Fruit fly (Drosophila melanogaster): ENCODE results near the gene CG13032.

CG13032 gene

dm6 chr3L:16638639-16639388 lies 35.0 kb upstream of the CG13032 start:
- TF ChIP-seq fd96Ca (GFP tag; IDR thresholded peaks at IDR 0.05): no peak
- peak; percentile 47 for TF ChIP-seq CG8159 (tag; optimal IDR thresholded peaks at IDR 0.05)
- peak; percentile 2 for TF ChIP-seq CG15710 (tag; optimal IDR thresholded peaks at IDR 0.05)
- TF ChIP-seq CG14655 (GFP tag; optimal IDR thresholded peaks at IDR 0.05): peak; percentile 3
- peak; percentile 27 for TF ChIP-seq Snoo (tag; optimal IDR thresholded peaks at IDR 0.05)
- no peak; the same call in 1 of the 2 replicates for TF ChIP-seq CG32121 (GFP tag; IDR thresholded peaks at IDR 0.05)
- TF ChIP-seq rn (GFP tag; IDR thresholded peaks at IDR 0.05): no peak
- TF ChIP-seq Ets98B (GFP tag; IDR thresholded peaks at IDR 0.05): peak; percentile 34; the same call in 1 of the 2 replicates
- TF ChIP-seq CG9948 (tag; optimal IDR thresholded peaks at IDR 0.05): peak; percentile 2
- peak; percentile 80 for TF ChIP-seq EcR (GFP tag; optimal IDR thresholded peaks at IDR 0.05)
- TF ChIP-seq CG17806 (tag; optimal IDR thresholded peaks at IDR 0.05): no peak

- peak; percentile 34 for TF ChIP-seq Snoo (tag; optimal IDR thresholded peaks at IDR 0.05)
- no peak for TF ChIP-seq Pif1A (GFP tag; optimal IDR thresholded peaks at IDR 0.05)
- no peak for TF ChIP-seq CG32121 (GFP tag; IDR thresholded peaks at IDR 0.05)
- TF ChIP-seq CG4496 (GFP tag; IDR thresholded peaks at IDR 0.05): no peak
These were observed 33.2 kb upstream of the CG13032 start for dm6 chr3L:16640509-16641068.

DNA sequence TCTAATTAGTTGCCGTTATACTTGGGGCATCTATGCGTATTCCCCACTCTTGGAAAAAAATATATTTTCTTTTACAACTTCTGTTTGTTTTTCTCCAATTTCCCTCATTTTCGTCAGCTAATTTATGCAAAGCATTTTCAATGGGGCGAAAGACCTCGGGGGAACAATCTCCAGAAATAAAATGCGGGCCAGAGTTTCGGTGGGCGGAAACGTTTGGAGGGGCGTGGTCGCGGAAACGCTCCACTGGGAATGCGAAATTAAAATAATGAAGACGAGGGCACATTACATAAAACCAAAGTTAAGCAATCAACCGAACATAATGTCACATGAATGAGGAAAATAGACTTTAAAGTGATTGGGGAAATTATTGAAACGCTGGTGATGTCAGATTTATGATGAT lies 32.7 kb upstream of the CG13032 start:
- no peak for TF ChIP-seq CG32121 (GFP tag; IDR thresholded peaks at IDR 0.05)
- no peak for TF ChIP-seq Snoo (tag; optimal IDR thresholded peaks at IDR 0.05)
- no peak for TF ChIP-seq fd96Ca (GFP tag; IDR thresholded peaks at IDR 0.05)

dm6 chr3L:16642088-16642507 lies 31.7 kb upstream of the CG13032 start:
- TF ChIP-seq CG4496 (GFP tag; IDR thresholded peaks at IDR 0.05) (no peak), Pif1B (GFP tag; optimal IDR thresholded peaks at IDR 0.05) (peak; percentile 63), CG34367 (tag; optimal IDR thresholded peaks at IDR 0.05) (peak; percentile 64), CG9948 (tag; optimal IDR thresholded peaks at IDR 0.05) (peak; percentile 83), CG14655 (GFP tag; optimal IDR thresholded peaks at IDR 0.05) (peak; percentile 89), CG32121 (GFP tag; IDR thresholded peaks at IDR 0.05) (peak; percentile 35; the same call in 1 of the 2 replicates), rn (GFP tag; IDR thresholded peaks at IDR 0.05) (no peak), D1 (tag; optimal IDR thresholded peaks at IDR 0.05) (peak; percentile 68), EcR (GFP tag; optimal IDR thresholded peaks at IDR 0.05) (no peak), CG15710 (tag; optimal IDR thresholded peaks at IDR 0.05) (peak; percentile 77), Ets98B (GFP tag; IDR thresholded peaks at IDR 0.05) (no peak), Pif1A (GFP tag; optimal IDR thresholded peaks at IDR 0.05) (peak; percentile 81), Snoo (tag; optimal IDR thresholded peaks at IDR 0.05) (peak; percentile 74), CG8301 (tag; optimal IDR thresholded peaks at IDR 0.05) (peak; percentile 74), CG13204 (GFP tag; optimal IDR thresholded peaks at IDR 0.05) (peak; percentile 46), fd96Ca (GFP tag; IDR thresholded peaks at IDR 0.05) (no peak; the same call in 2 of the 3 replicates), gl (tag; optimal IDR thresholded peaks at IDR 0.05) (peak; percentile 6), CG12605 (GFP tag; IDR thresholded peaks at IDR 0.05) (no peak), CG10348 (GFP tag; IDR thresholded peaks at IDR 0.05) (no peak), CG8159 (tag; optimal IDR thresholded peaks at IDR 0.05) (peak; percentile 85), CG17806 (tag; optimal IDR thresholded peaks at IDR 0.05) (peak; percentile 57)

- TF ChIP-seq D1 (tag; optimal IDR thresholded peaks at IDR 0.05) (peak; percentile 24), CG8159 (tag; optimal IDR thresholded peaks at IDR 0.05) (peak; percentile 62), CG4496 (GFP tag; IDR thresholded peaks at IDR 0.05) (peak; percentile 68; the same call in 2 of the 3 replicates), EcR (GFP tag; optimal IDR thresholded peaks at IDR 0.05) (no peak), CG32121 (GFP tag; IDR thresholded peaks at IDR 0.05) (peak; percentile 64; the same call in 1 of the 2 replicates), Pif1A (GFP tag; optimal IDR thresholded peaks at IDR 0.05) (peak; percentile 58), CG8301 (tag; optimal IDR thresholded peaks at IDR 0.05) (peak; percentile 78), rn (GFP tag; IDR thresholded peaks at IDR 0.05) (no peak), fd96Ca (GFP tag; IDR thresholded peaks at IDR 0.05) (peak; percentile 43; the same call in 1 of the 3 replicates), CG9948 (tag; optimal IDR thresholded peaks at IDR 0.05) (peak; percentile 75), CG17806 (tag; optimal IDR thresholded peaks at IDR 0.05) (peak; percentile 22), CG13204 (GFP tag; optimal IDR thresholded peaks at IDR 0.05) (no peak), CG14655 (GFP tag; optimal IDR thresholded peaks at IDR 0.05) (peak; percentile 71), Ets98B (GFP tag; IDR thresholded peaks at IDR 0.05) (peak; percentile 33; the same call in 1 of the 2 replicates)
These were observed 30.8 kb upstream of the CG13032 start for dm6 chr3L:16642954-16643353.

DNA sequence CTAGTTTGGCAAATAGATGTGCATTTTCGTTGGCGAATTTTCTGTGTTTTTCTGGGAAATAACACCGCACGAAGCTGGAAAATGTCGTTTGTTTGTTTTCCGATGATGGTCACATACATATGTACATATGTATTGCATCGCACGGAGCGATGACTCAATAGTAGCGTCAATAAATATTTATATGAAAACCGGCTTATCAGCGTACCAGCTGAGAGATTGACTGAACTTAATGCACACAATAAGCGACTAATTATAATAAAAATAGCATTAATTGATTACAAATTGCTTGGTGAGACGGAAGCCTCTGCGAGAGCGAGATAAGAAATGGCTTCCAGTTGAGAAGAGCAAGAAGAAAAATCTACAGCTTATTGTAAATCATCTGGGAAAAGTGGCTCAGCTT lies 29.3 kb upstream of the CG13032 start:
- TF ChIP-seq Snoo (tag; optimal IDR thresholded peaks at IDR 0.05) (no peak), EcR (GFP tag; optimal IDR thresholded peaks at IDR 0.05) (peak; percentile 22)
